Fruit fly (Drosophila melanogaster): ENCODE results near the gene QIL1.

dm6 chr3L:17513492-17513891 is 47.7 kb downstream of the QIL1 start:
- TF ChIP-seq lola (GFP tag; optimal IDR thresholded peaks at IDR 0.05) (no peak), jim (GFP tag; optimal IDR thresholded peaks at IDR 0.05) (no peak), fru (GFP tag; optimal IDR thresholded peaks at IDR 0.05) (no peak), h (GFP tag; optimal IDR thresholded peaks at IDR 0.05) (no peak), Myc (optimal IDR thresholded peaks at IDR 0.05) (no peak), sv (GFP tag; optimal IDR thresholded peaks at IDR 0.05) (no peak), dl (GFP tag; optimal IDR thresholded peaks at IDR 0.05; ENCODE audit: insufficient read depth in 1 of 2, partially characterized antibody in 2 of 2) (no peak), pan (optimal IDR thresholded peaks at IDR 0.05) (no peak)

Data from whole organism, wandering third instar larva.